Worm (Caenorhabditis elegans) whole organism, L4/young adult: ENCODE measurements around the gene R13A5.7.

Experiments used
- W03F9.2 ChIP-seq: fragments of 150-350 bp; optimal IDR thresholded peaks from 2 replicates; lab custom pipeline; 2014; ENCODE audit warnings: missing biosample characterization, missing genetic modification characterization
- dao-5 ChIP-seq: sonication (generic microtip); optimal IDR thresholded peaks from 2 replicates; lab custom pipeline; 2016; ENCODE audit warnings: missing genotype, missing genetic modification characterization, moderate library complexity, missing compliant biosample characterization

DNA sequence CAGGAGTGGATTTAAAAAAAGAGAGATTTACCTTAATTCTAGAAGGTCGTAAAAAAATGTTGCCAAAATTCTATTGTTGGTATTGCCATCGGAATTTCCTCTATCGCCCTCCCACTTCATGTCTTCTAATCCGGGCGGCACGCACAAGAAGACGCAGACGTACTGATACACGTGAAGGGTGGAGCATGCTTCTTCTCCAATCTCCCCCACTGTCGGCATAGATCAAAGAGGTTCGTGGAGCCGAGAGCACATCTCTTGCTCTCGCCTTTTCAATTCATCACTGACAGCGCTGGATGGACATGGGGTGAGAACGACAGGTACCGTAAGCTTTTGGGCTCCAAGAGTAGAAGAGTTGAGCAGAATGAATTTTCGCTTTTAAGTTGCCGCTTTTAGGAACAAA lies 33.4 kb downstream of the R13A5.7 start, which contains the start of gene lin-39:
- no peak for TF ChIP-seq dao-5 (tag; lab: Kevin White, UChicago)
- TF ChIP-seq W03F9.2: no peak
